Fruit fly (Drosophila melanogaster) whole organism: ENCODE results near the gene CG33941.

ENCODE experiments used
- CG8478 ChIP-seq: fragments of >200 bp; optimal IDR thresholded peaks from 2 replicates; lab custom pipeline; 2018; ENCODE audit warnings: inconsistent platforms
- Dll ChIP-seq: fragments of >200 bp; optimal IDR thresholded peaks from 2 replicates; lab custom pipeline; 2017
- EcR ChIP-seq, 2 experiments: fragments of >200 bp; optimal IDR thresholded peaks; 2 replicates each; lab custom pipeline; 2017; ENCODE audit warnings: missing biosample characterization in 2 of 2, missing genetic modification characterization in 2 of 2, missing genetic modification reagents in 2 of 2
- psq ChIP-seq: fragments of >200 bp; optimal IDR thresholded peaks from 2 replicates; lab custom pipeline; 2017
- usp ChIP-seq: fragments of >200 bp; optimal IDR thresholded peaks from 2 replicates; lab custom pipeline; 2017; ENCODE audit warnings: missing biosample characterization, missing genetic modification characterization, mixed read lengths

DNA sequence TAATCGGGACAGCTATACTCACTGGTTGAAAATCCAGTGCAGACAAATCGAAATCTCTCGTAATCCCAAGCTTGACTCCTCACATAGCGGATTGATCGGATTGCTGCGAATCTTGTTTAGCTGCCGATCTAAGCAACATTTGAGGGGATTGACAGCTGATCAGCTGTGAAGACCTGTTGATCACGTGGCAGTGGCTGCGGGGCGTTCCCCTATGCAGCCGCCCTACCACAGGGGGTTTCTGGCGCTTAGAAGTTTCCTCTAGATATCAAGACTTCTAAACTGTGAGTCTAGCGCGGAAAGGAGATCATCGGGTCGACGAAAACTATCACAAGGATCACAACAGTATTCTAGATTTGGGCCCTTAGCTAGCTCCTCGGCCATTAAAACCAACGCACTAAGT lies 8.7 kb upstream of the CG33941 start:
- TF ChIP-seq usp (GFP tag; lab: Kevin White, UChicago) (no peak), psq (no peak), Dll (lab: Kevin White, UChicago) (no peak), CG8478 (lab: Kevin White, UChicago) (no peak), EcR (GFP tag; optimal IDR thresholded peaks at IDR 0.05; lab: Kevin White, UChicago) (no peak)
